Fruit fly (Drosophila melanogaster): ENCODE data around the gene CG8219.

CG8219 gene

DNA sequence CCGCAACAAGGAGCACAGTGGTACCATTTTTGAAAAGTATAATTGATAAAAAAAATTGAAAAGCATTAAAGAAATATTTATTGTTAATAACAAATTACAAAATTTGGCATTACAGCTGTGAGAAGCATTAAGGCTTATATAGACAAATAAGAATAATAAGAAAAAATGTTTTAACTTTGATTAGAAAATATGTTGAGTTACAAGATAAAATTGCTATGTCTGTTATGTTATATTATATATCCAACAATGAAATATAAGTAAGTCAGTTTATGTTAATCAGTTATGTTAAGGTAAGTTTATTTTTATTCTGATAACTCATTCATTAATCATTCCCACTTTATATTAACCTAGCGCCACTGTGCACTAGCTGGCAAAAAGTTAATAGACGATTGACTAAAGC is 40.4 kb upstream of the CG8219 start (continued):
- TF ChIP-seq CG11247 (GFP tag; IDR thresholded peaks at IDR 0.05) (no peak), CG10654 (GFP tag; optimal IDR thresholded peaks at IDR 0.05) (no peak), al (GFP tag; IDR thresholded peaks at IDR 0.05) (no peak), Gsc (GFP tag; IDR thresholded peaks at IDR 0.05) (no peak), Atf-2 (GFP tag; optimal IDR thresholded peaks at IDR 0.05) (no peak), wek (GFP tag; optimal IDR thresholded peaks at IDR 0.05) (no peak), sisA (GFP tag; IDR thresholded peaks at IDR 0.05) (no peak), Bdp1 (GFP tag; optimal IDR thresholded peaks at IDR 0.05) (no peak), Drgx (GFP tag; IDR thresholded peaks at IDR 0.05) (no peak), CG1792 (GFP tag; optimal IDR thresholded peaks at IDR 0.05) (no peak), Optix (GFP tag; IDR thresholded peaks at IDR 0.05) (no peak), crc (GFP tag; optimal IDR thresholded peaks at IDR 0.05) (no peak), crol (GFP tag; IDR thresholded peaks at IDR 0.05) (no peak), lov (optimal IDR thresholded peaks at IDR 0.05) (no peak), lov (GFP tag; IDR thresholded peaks at IDR 0.05) (no peak), cwo (GFP tag; optimal IDR thresholded peaks at IDR 0.05) (no peak), ac (GFP tag; optimal IDR thresholded peaks at IDR 0.05) (no peak), btn (GFP tag; optimal IDR thresholded peaks at IDR 0.05) (no peak), NFAT (GFP tag; IDR thresholded peaks at IDR 0.05) (no peak), dmrt11E (tag; optimal IDR thresholded peaks at IDR 0.05) (peak; percentile 64), CG15269 (tag; optimal IDR thresholded peaks at IDR 0.05) (no peak), CG7556 (GFP tag; optimal IDR thresholded peaks at IDR 0.05) (peak; percentile 43), ab (GFP tag; optimal IDR thresholded peaks at IDR 0.05) (no peak), CG8290 (GFP tag; optimal IDR thresholded peaks at IDR 0.05) (no peak), CG8290 (tag; optimal IDR thresholded peaks at IDR 0.05) (no peak), Dip2 (GFP tag; IDR thresholded peaks at IDR 0.05) (no peak), gt (GFP tag; IDR thresholded peaks at IDR 0.05) (no peak), lmd (GFP tag; IDR thresholded peaks at IDR 0.05) (no peak), CG6854 (GFP tag; optimal IDR thresholded peaks at IDR 0.05) (no peak), CG31365 (tag; optimal IDR thresholded peaks at IDR 0.05) (no peak), Blimp-1 (GFP tag; optimal IDR thresholded peaks at IDR 0.05) (peak; percentile 40), phol (tag; optimal IDR thresholded peaks at IDR 0.05) (peak; percentile 39), fd3F (GFP tag; optimal IDR thresholded peaks at IDR 0.05) (no peak), ewg (GFP tag; optimal IDR thresholded peaks at IDR 0.05) (no peak), dati (GFP tag; IDR thresholded peaks at IDR 0.05) (no peak), odd (GFP tag; optimal IDR thresholded peaks at IDR 0.05) (no peak), Doc2 (GFP tag; IDR thresholded peaks at IDR 0.05) (no peak), pita (GFP tag; optimal IDR thresholded peaks at IDR 0.05) (no peak), z (GFP tag; IDR thresholded peaks at IDR 0.05) (no peak), dpn (GFP tag; optimal IDR thresholded peaks at IDR 0.05) (no peak), CG14667 (GFP tag; IDR thresholded peaks at IDR 0.05) (no peak), nom (GFP tag; optimal IDR thresholded peaks at IDR 0.05) (no peak), Dip3 (GFP tag; optimal IDR thresholded peaks at IDR 0.05) (no peak), bsh (GFP tag; optimal IDR thresholded peaks at IDR 0.05) (peak in 1 of 2 experiments; percentile 17), tup (GFP tag; optimal IDR thresholded peaks at IDR 0.05) (no peak), seq (GFP tag; IDR thresholded peaks at IDR 0.05) (no peak), vfl (GFP tag; optimal IDR thresholded peaks at IDR 0.05) (no peak), Mes4 (GFP tag; optimal IDR thresholded peaks at IDR 0.05) (no peak), CG6689 (GFP tag; IDR thresholded peaks at IDR 0.05) (0 out of 2 replicates have a peak, but pooled peaks have one; percentile 5), Tbp (GFP tag; optimal IDR thresholded peaks at IDR 0.05) (no peak), CG3281 (GFP tag; optimal IDR thresholded peaks at IDR 0.05) (no peak), nau (GFP tag; optimal IDR thresholded peaks at IDR 0.05) (no peak), Neu2 (GFP tag; optimal IDR thresholded peaks at IDR 0.05; ENCODE audit: borderline replicate concordance) (no peak), cad (GFP tag; optimal IDR thresholded peaks at IDR 0.05) (no peak)
